Fruit fly (Drosophila melanogaster) whole organism, embryonic: ENCODE measurements around the gene htl.

ENCODE experiments used
- CG10431 ChIP-seq: fragments of 200-800 bp; sonication (Bioruptor generic); optimal IDR thresholded peaks from 3 replicates; lab custom pipeline; 2018; ENCODE audit warnings: missing biosample characterization, mild to moderate bottlenecking, missing genetic modification characterization
- CG11247 ChIP-seq: fragments of 200-800 bp; sonication (Bioruptor generic); IDR thresholded peaks from 2 replicates; pipeline ENCODE4 v1.3.6; 2022; ENCODE audit warnings: missing biosample characterization, missing genetic modification characterization
- CG11456 ChIP-seq: fragments of 200-800 bp; sonication (Bioruptor generic); IDR thresholded peaks from 3 replicates; pipeline ENCODE4 v1.3.6; 2022; ENCODE audit warnings: missing biosample characterization, missing genetic modification characterization
- CG13123 ChIP-seq: fragments of 200-800 bp; sonication (Bioruptor generic); optimal IDR thresholded peaks from 2 replicates; lab custom pipeline; 2016; ENCODE audit warnings: missing biosample characterization, missing genetic modification characterization
- CG13296 ChIP-seq: fragments of 200-800 bp; sonication (Bioruptor generic); optimal IDR thresholded peaks from 3 replicates; lab custom pipeline; 2018; ENCODE audit warnings: missing biosample characterization, mild to moderate bottlenecking, missing genetic modification characterization
- CG13424 ChIP-seq: fragments of 200-800 bp; sonication (Bioruptor generic); optimal IDR thresholded peaks from 2 replicates; lab custom pipeline; 2019; ENCODE audit warnings: missing biosample characterization, mild to moderate bottlenecking, missing genetic modification characterization, moderate library complexity
- CG13624 ChIP-seq: fragments of 200-800 bp; sonication (Bioruptor generic); optimal IDR thresholded peaks from 2 replicates; lab custom pipeline; 2016; ENCODE audit warnings: missing biosample characterization, missing genetic modification characterization
- CG14014 ChIP-seq: fragments of 200-800 bp; sonication (Bioruptor generic); IDR thresholded peaks from 2 replicates; pipeline ENCODE4 v1.3.6; 2022; ENCODE audit warnings: missing biosample characterization, missing genetic modification characterization
- CG14860 ChIP-seq: fragments of 200-800 bp; sonication (Bioruptor generic); IDR thresholded peaks from 3 replicates; pipeline ENCODE4 v1.3.6; 2022; ENCODE audit warnings: missing biosample characterization, missing genetic modification characterization; ENCODE audit not compliant: partially characterized antibody
- CG15269 ChIP-seq: fragments of 200-800 bp; sonication (Bioruptor generic); optimal IDR thresholded peaks from 2 replicates; lab custom pipeline; 2018; ENCODE audit warnings: missing biosample characterization, mild to moderate bottlenecking, missing genetic modification characterization, moderate library complexity
- CG1647 ChIP-seq: fragments of 200-800 bp; sonication (Bioruptor generic); optimal IDR thresholded peaks from 3 replicates; lab custom pipeline; 2016; ENCODE audit warnings: missing biosample characterization, missing genetic modification characterization
- CG17328 ChIP-seq: fragments of 200-800 bp; sonication (Bioruptor generic); IDR thresholded peaks from 2 replicates; pipeline ENCODE4 v1.3.6; 2022; ENCODE audit warnings: missing biosample characterization, missing genetic modification characterization
- CG17568 ChIP-seq: fragments of 200-800 bp; sonication (Bioruptor generic); optimal IDR thresholded peaks from 2 replicates; lab custom pipeline; 2018; ENCODE audit warnings: missing biosample characterization, mild to moderate bottlenecking, missing genetic modification characterization, moderate library complexity
- CG18476 ChIP-seq: fragments of 200-800 bp; sonication (Bioruptor generic); optimal IDR thresholded peaks from 2 replicates; lab custom pipeline; 2016; ENCODE audit warnings: missing biosample characterization, mild to moderate bottlenecking, missing genetic modification characterization
- CG3407 ChIP-seq: fragments of 200-800 bp; sonication (Bioruptor generic); optimal IDR thresholded peaks from 2 replicates; lab custom pipeline; 2018; ENCODE audit warnings: missing biosample characterization, mild to moderate bottlenecking, missing genetic modification characterization
- CG4404 ChIP-seq: fragments of 200-800 bp; sonication (Bioruptor generic); IDR thresholded peaks from 2 replicates; pipeline ENCODE4 v1.3.6; 2022; ENCODE audit warnings: missing biosample characterization, missing genetic modification characterization
- CG5245 ChIP-seq: fragments of 200-800 bp; sonication (Bioruptor generic); optimal IDR thresholded peaks from 3 replicates; lab custom pipeline; 2016; ENCODE audit warnings: missing biosample characterization, missing genetic modification characterization
- CG6254 ChIP-seq: fragments of 200-800 bp; sonication (Bioruptor generic); optimal IDR thresholded peaks from 3 replicates; lab custom pipeline; 2017; ENCODE audit warnings: mild to moderate bottlenecking, missing biosample characterization, missing genetic modification reagents, missing genetic modification characterization
- CG6813 ChIP-seq: fragments of 200-800 bp; sonication (Bioruptor generic); optimal IDR thresholded peaks from 2 replicates; lab custom pipeline; 2017; ENCODE audit warnings: missing biosample characterization, missing genetic modification characterization, mild to moderate bottlenecking, moderate library complexity, missing genetic modification reagents
- CG8089 ChIP-seq: fragments of 200-800 bp; sonication (Bioruptor generic); optimal IDR thresholded peaks from 3 replicates; lab custom pipeline; 2016; ENCODE audit warnings: missing biosample characterization, missing genetic modification characterization
- Ets97D ChIP-seq: fragments of 200-800 bp; sonication (Bioruptor generic); optimal IDR thresholded peaks from 3 replicates; lab custom pipeline; 2016; ENCODE audit warnings: missing biosample characterization, missing genetic modification characterization
- Max ChIP-seq: fragments of 200-800 bp; sonication (Bioruptor generic); optimal IDR thresholded peaks from 2 replicates; lab custom pipeline; 2016; ENCODE audit warnings: missing biosample characterization, mild to moderate bottlenecking, missing genetic modification characterization
- Nf-YA ChIP-seq: fragments of 200-800 bp; sonication (Bioruptor generic); IDR thresholded peaks from 2 replicates; pipeline ENCODE4 v1.3.6; 2022; ENCODE audit warnings: missing biosample characterization, missing genetic modification characterization
- Nf-YC ChIP-seq: fragments of 200-800 bp; optimal IDR thresholded peaks from 3 replicates; lab custom pipeline; 2019; ENCODE audit warnings: missing biosample characterization, mild to moderate bottlenecking, missing genetic modification characterization, moderate library complexity
- Oli ChIP-seq: fragments of 200-800 bp; sonication (Bioruptor generic); optimal IDR thresholded peaks from 2 replicates; lab custom pipeline; 2018; ENCODE audit warnings: missing biosample characterization, mild to moderate bottlenecking, missing genetic modification characterization, moderate library complexity
- Sox102F ChIP-seq: fragments of 200-800 bp; sonication (Bioruptor generic); optimal IDR thresholded peaks from 2 replicates; lab custom pipeline; 2018; ENCODE audit warnings: missing biosample characterization, mild to moderate bottlenecking, missing genetic modification characterization, moderate library complexity
- Ssrp ChIP-seq: fragments of 200-800 bp; sonication (Bioruptor generic); optimal IDR thresholded peaks from 2 replicates; lab custom pipeline; 2018; ENCODE audit warnings: missing biosample characterization, mild to moderate bottlenecking, missing genetic modification characterization, moderate library complexity
- Trl ChIP-seq, 3 experiments: fragments of >200 bp in 2 of 3; fragments of 200-800 bp in 1 of 3; sonication (Bioruptor generic) in 1 of 3; optimal IDR thresholded peaks; 2 replicates in 1 of 3; 3 replicates in 2 of 3; lab custom pipeline; 2016 to 2017; ENCODE audit warnings: missing biosample characterization in 1 of 3, missing genetic modification characterization in 1 of 3
- Vsx1 ChIP-seq: fragments of 200-800 bp; sonication (Bioruptor generic); optimal IDR thresholded peaks from 2 replicates; lab custom pipeline; 2017; ENCODE audit warnings: missing biosample characterization, mild to moderate bottlenecking, missing genetic modification characterization, missing genetic modification reagents
- al ChIP-seq: fragments of 200-800 bp; sonication (Bioruptor generic); IDR thresholded peaks from 2 replicates; pipeline ENCODE4 v1.3.6; 2022; ENCODE audit warnings: missing biosample characterization, missing genetic modification characterization
- cato ChIP-seq: fragments of 200-800 bp; sonication (Bioruptor generic); optimal IDR thresholded peaks from 2 replicates; lab custom pipeline; 2016; ENCODE audit warnings: missing biosample characterization, missing genetic modification characterization, borderline replicate concordance
- dm ChIP-seq: fragments of 200-800 bp; sonication (Bioruptor generic); optimal IDR thresholded peaks from 3 replicates; lab custom pipeline; 2016; ENCODE audit warnings: missing biosample characterization, missing genetic modification characterization
- gcm ChIP-seq: fragments of 200-800 bp; sonication (Bioruptor generic); optimal IDR thresholded peaks from 2 replicates; lab custom pipeline; 2019; ENCODE audit warnings: missing biosample characterization, mild to moderate bottlenecking, missing genetic modification characterization, moderate library complexity
- ham ChIP-seq: fragments of 200-800 bp; sonication (Bioruptor generic); IDR thresholded peaks from 2 replicates; pipeline ENCODE4 v1.3.6; 2022; ENCODE audit warnings: missing biosample characterization, missing genetic modification characterization
- kay ChIP-seq: fragments of 200-800 bp; sonication (Bioruptor generic); optimal IDR thresholded peaks from 2 replicates; lab custom pipeline; 2016; ENCODE audit warnings: missing biosample characterization, missing genetic modification characterization
- lab ChIP-seq: fragments of 200-800 bp; sonication (Bioruptor generic); optimal IDR thresholded peaks from 3 replicates; lab custom pipeline; 2017; ENCODE audit warnings: missing biosample characterization, missing genetic modification characterization, mild to moderate bottlenecking, moderate library complexity, missing genetic modification reagents
- lola ChIP-seq, 3 experiments: fragments of >200 bp in 2 of 3; fragments of 200-800 bp in 1 of 3; sonication (Bioruptor generic) in 1 of 3; optimal IDR thresholded peaks; 2 replicates each; lab custom pipeline; 2017 to 2019; ENCODE audit warnings: missing biosample characterization in 3 of 3, missing genetic modification characterization in 3 of 3, mild to moderate bottlenecking in 1 of 3, moderate library complexity in 1 of 3
- org-1 ChIP-seq: fragments of 200-800 bp; sonication (Bioruptor generic); optimal IDR thresholded peaks from 2 replicates; lab custom pipeline; 2017; ENCODE audit warnings: missing biosample characterization, missing genetic modification characterization
- pum ChIP-seq: fragments of 200-800 bp; sonication (Bioruptor generic); optimal IDR thresholded peaks from 2 replicates; lab custom pipeline; 2016; ENCODE audit warnings: missing biosample characterization, missing genetic modification characterization
- pzg ChIP-seq: fragments of 200-800 bp; sonication (Bioruptor generic); optimal IDR thresholded peaks from 3 replicates; lab custom pipeline; 2018; ENCODE audit warnings: missing biosample characterization, mild to moderate bottlenecking, missing genetic modification characterization, moderate library complexity
- scrt ChIP-seq: fragments of 200-800 bp; sonication (Bioruptor generic); optimal IDR thresholded peaks from 2 replicates; lab custom pipeline; 2018; ENCODE audit warnings: missing biosample characterization, mild to moderate bottlenecking, missing genetic modification characterization, moderate library complexity
- shn ChIP-seq: fragments of 200-800 bp; sonication (Bioruptor generic); optimal IDR thresholded peaks from 3 replicates; lab custom pipeline; 2016; ENCODE audit warnings: missing biosample characterization, missing genetic modification characterization
- sna ChIP-seq: fragments of 200-800 bp; sonication (Bioruptor generic); IDR thresholded peaks from 2 replicates; pipeline ENCODE4 v1.3.6; 2022; ENCODE audit warnings: missing biosample characterization, missing genetic modification characterization; ENCODE audit not compliant: partially characterized antibody
- so ChIP-seq: fragments of 200-800 bp; sonication (Bioruptor generic); IDR thresholded peaks from 3 replicates; pipeline ENCODE4 v1.3.6; 2022; ENCODE audit warnings: missing biosample characterization, missing genetic modification characterization
- twi ChIP-seq: fragments of 200-800 bp; optimal IDR thresholded peaks from 2 replicates; lab custom pipeline; 2019; ENCODE audit warnings: missing biosample characterization, mild to moderate bottlenecking, missing genetic modification characterization, moderate library complexity
- yki ChIP-seq: fragments of >200 bp; optimal IDR thresholded peaks from 3 replicates; lab custom pipeline; 2018

Gene htl

dm6 chr3R:18050016-18050556 is 2.7 kb downstream of the htl start (continued):
- TF ChIP-seq so (GFP tag; lab: Robert Waterston, UW) (0 out of 3 replicates have a peak, but pooled peaks have one; percentile 5), CG17568 (GFP tag; lab: Kevin White, UChicago) (no peak), gcm (GFP tag; lab: Kevin White, UChicago) (peak; percentile 47), twi (tag; lab: Kevin White, UChicago) (peak; percentile 99), Trl (optimal IDR thresholded peaks at IDR 0.05; lab: Kevin White, UChicago) (peak in 1 of 2 experiments; percentile 11), Trl (GFP tag; optimal IDR thresholded peaks at IDR 0.05; lab: Kevin White, UChicago) (no peak)
- TF ChIP-seq, all 482 proteins: peak for 13

- TF ChIP-seq CG8089 (no peak), Ets97D (GFP tag; lab: Kevin White, UChicago) (no peak), pzg (GFP tag; lab: Kevin White, UChicago) (no peak), lab (GFP tag; lab: Kevin White, UChicago) (peak; percentile 45), CG6254 (peak; percentile 45), cato (GFP tag; lab: Kevin White, UChicago) (peak; percentile 36), scrt (peak; percentile 18), Nf-YA (no peak), org-1 (GFP tag; lab: Kevin White, UChicago) (peak; percentile 73), CG13296 (GFP tag; lab: Kevin White, UChicago) (peak; percentile 2), CG14860 (no peak), ham (GFP tag; lab: Robert Waterston, UW) (no peak), CG4404 (GFP tag; lab: Robert Waterston, UW) (peak; percentile 38), CG14014 (no peak; the same call in 1 of the 2 replicates), CG1647 (GFP tag; lab: Kevin White, UChicago) (peak; percentile 5), pum (GFP tag; lab: Kevin White, UChicago) (peak; percentile 28), al (GFP tag; lab: Robert Waterston, UW) (no peak), CG17328 (GFP tag; lab: Robert Waterston, UW) (peak; percentile 56; the same call in 1 of the 2 replicates), CG3407 (GFP tag; lab: Kevin White, UChicago) (peak; percentile 54), CG15269 (peak; percentile 76), shn (GFP tag; lab: Kevin White, UChicago) (peak; percentile 7), CG6813 (GFP tag; lab: Kevin White, UChicago) (peak; percentile 39), Sox102F (GFP tag; lab: Kevin White, UChicago) (peak; percentile 71), CG10431 (GFP tag; lab: Kevin White, UChicago) (no peak), CG11456 (no peak), Ssrp (tag; lab: Kevin White, UChicago) (peak; percentile 81), lola (GFP tag; optimal IDR thresholded peaks at IDR 0.05; lab: Kevin White, UChicago) (peak in 1 of 3 experiments; percentile 89), yki (lab: Kevin White, UChicago) (no peak), CG11247 (GFP tag; lab: Robert Waterston, UW) (0 out of 2 replicates have a peak, but pooled peaks have one; percentile 9), CG5245 (GFP tag; lab: Kevin White, UChicago) (peak; percentile 12), Oli (tag; lab: Kevin White, UChicago) (peak; percentile 84), dm (GFP tag; lab: Kevin White, UChicago) (peak; percentile 4), CG18476 (GFP tag; lab: Kevin White, UChicago) (peak; percentile 40), CG13624 (GFP tag; lab: Kevin White, UChicago) (peak; percentile 6), CG13424 (tag; lab: Kevin White, UChicago) (peak; percentile 78), CG13123 (GFP tag; lab: Kevin White, UChicago) (peak; percentile 43), kay (peak; percentile 57), Max (GFP tag; lab: Kevin White, UChicago) (peak; percentile 53), Nf-YC (tag; lab: Kevin White, UChicago) (peak; percentile 12), Vsx1 (GFP tag; lab: Kevin White, UChicago) (peak; percentile 19), sna (GFP tag; lab: Robert Waterston, UW) (no peak)
These were observed 3.3 kb downstream of the htl start for dm6 chr3R:18049272-18050015.
